Fruit fly (Drosophila melanogaster) whole organism, embryonic: ENCODE measurements around the gene Atg14.
A peak's percentile ranks its signal among the peaks of the same experiment; 100 is the strongest.

Experiments used
- Bteb2 ChIP-seq: fragments of 200-800 bp; sonication (Bioruptor generic); optimal IDR thresholded peaks from 2 replicates; lab custom pipeline; 2016; ENCODE audit warnings: missing biosample characterization, missing genetic modification characterization
- CG10267 ChIP-seq: fragments of 200-800 bp; sonication (Bioruptor generic); optimal IDR thresholded peaks from 2 replicates; lab custom pipeline; 2018; ENCODE audit warnings: missing biosample characterization, mild to moderate bottlenecking, missing genetic modification characterization, moderate library complexity
- CG10979 ChIP-seq: fragments of 200-800 bp; sonication (Bioruptor generic); optimal IDR thresholded peaks from 2 replicates; lab custom pipeline; 2018; ENCODE audit warnings: missing biosample characterization, mild to moderate bottlenecking, missing genetic modification characterization, moderate library complexity
- CG11085 ChIP-seq: fragments of 200-800 bp; sonication (Bioruptor generic); IDR thresholded peaks from 2 replicates; pipeline ENCODE4 v1.3.6; 2022; ENCODE audit warnings: missing biosample characterization, missing genetic modification characterization
- CG12071 ChIP-seq: fragments of 200-800 bp; sonication (Bioruptor generic); optimal IDR thresholded peaks from 3 replicates; lab custom pipeline; 2018; ENCODE audit warnings: missing biosample characterization, mild to moderate bottlenecking, missing genetic modification characterization
- CG12659 ChIP-seq: fragments of 200-800 bp; sonication (Bioruptor generic); optimal IDR thresholded peaks from 3 replicates; lab custom pipeline; 2017; ENCODE audit warnings: mild to moderate bottlenecking, missing biosample characterization, missing genetic modification reagents, missing genetic modification characterization
- CG12769 ChIP-seq: fragments of 200-800 bp; sonication (Bioruptor generic); optimal IDR thresholded peaks from 2 replicates; lab custom pipeline; 2019; ENCODE audit warnings: missing biosample characterization, mild to moderate bottlenecking, missing genetic modification characterization, moderate library complexity
- CG15601 ChIP-seq: fragments of 200-800 bp; sonication (Bioruptor generic); optimal IDR thresholded peaks from 3 replicates; lab custom pipeline; 2019; ENCODE audit warnings: missing biosample characterization, mild to moderate bottlenecking, missing genetic modification characterization, moderate library complexity
- CG17186 ChIP-seq: fragments of 200-800 bp; sonication (Bioruptor generic); optimal IDR thresholded peaks from 3 replicates; lab custom pipeline; 2017; ENCODE audit warnings: missing biosample characterization, missing genetic modification reagents, missing genetic modification characterization
- CG18011 ChIP-seq: fragments of 200-800 bp; sonication (Bioruptor generic); optimal IDR thresholded peaks from 2 replicates; lab custom pipeline; 2017; ENCODE audit warnings: missing biosample characterization, missing genetic modification characterization, mild to moderate bottlenecking, moderate library complexity, missing genotype
- CG18619 ChIP-seq: fragments of 200-800 bp; sonication (Bioruptor generic); optimal IDR thresholded peaks from 3 replicates; lab custom pipeline; 2017; ENCODE audit warnings: missing biosample characterization, mild to moderate bottlenecking, missing genetic modification characterization
- CG33213 ChIP-seq: fragments of 200-800 bp; sonication (Bioruptor generic); optimal IDR thresholded peaks from 3 replicates; lab custom pipeline; 2016; ENCODE audit warnings: missing biosample characterization, missing genetic modification characterization
- CG34422 ChIP-seq: fragments of 200-800 bp; sonication (Bioruptor generic); IDR thresholded peaks from 3 replicates; pipeline ENCODE4 v1.3.6; 2022; ENCODE audit warnings: missing biosample characterization, missing genetic modification characterization
- CG4617 ChIP-seq: fragments of 200-800 bp; sonication (Bioruptor generic); optimal IDR thresholded peaks from 3 replicates; lab custom pipeline; 2016; ENCODE audit warnings: missing biosample characterization, missing genetic modification characterization, borderline replicate concordance
- CG7786 ChIP-seq: fragments of 200-800 bp; sonication (Bioruptor generic); optimal IDR thresholded peaks from 2 replicates; lab custom pipeline; 2016; ENCODE audit warnings: missing biosample characterization, missing genetic modification characterization
- CG8924 ChIP-seq: fragments of 200-800 bp; optimal IDR thresholded peaks from 3 replicates; lab custom pipeline; 2019; ENCODE audit warnings: missing biosample characterization, mild to moderate bottlenecking, missing genetic modification characterization, moderate library complexity
- CG9876 ChIP-seq: fragments of 200-800 bp; sonication (Bioruptor generic); optimal IDR thresholded peaks from 2 replicates; lab custom pipeline; 2016; ENCODE audit warnings: missing biosample characterization, missing genetic modification characterization
- CG9932 ChIP-seq: fragments of 200-800 bp; sonication (Bioruptor generic); IDR thresholded peaks from 2 replicates; pipeline ENCODE4 v1.3.6; 2022; ENCODE audit warnings: missing biosample characterization, missing genetic modification characterization
- Chrac-16 ChIP-seq: fragments of 200-800 bp; sonication (Bioruptor generic); optimal IDR thresholded peaks from 3 replicates; lab custom pipeline; 2016; ENCODE audit warnings: missing biosample characterization, missing genetic modification characterization
- Dp ChIP-seq: fragments of 200-800 bp; sonication (Bioruptor generic); optimal IDR thresholded peaks from 2 replicates; lab custom pipeline; 2018; ENCODE audit warnings: missing biosample characterization, mild to moderate bottlenecking, missing genetic modification characterization, moderate library complexity
- Dref ChIP-seq: fragments of 200-800 bp; sonication (Bioruptor generic); IDR thresholded peaks from 2 replicates; pipeline ENCODE4 v1.3.6; 2022; ENCODE audit warnings: missing biosample characterization, missing genetic modification characterization
- Fer1 ChIP-seq: fragments of 200-800 bp; sonication (Bioruptor generic); optimal IDR thresholded peaks from 2 replicates; lab custom pipeline; 2017; ENCODE audit warnings: missing biosample characterization, mild to moderate bottlenecking, missing genetic modification characterization
- Fer3 ChIP-seq: fragments of 200-800 bp; sonication (Bioruptor generic); optimal IDR thresholded peaks from 2 replicates; lab custom pipeline; 2018; ENCODE audit warnings: missing biosample characterization, mild to moderate bottlenecking, missing genetic modification characterization, moderate library complexity
- HHEX ChIP-seq: fragments of 200-800 bp; sonication (Bioruptor generic); optimal IDR thresholded peaks from 3 replicates; lab custom pipeline; 2017; ENCODE audit warnings: missing biosample characterization, mild to moderate bottlenecking, missing genetic modification characterization, missing genetic modification reagents
- HLH4C ChIP-seq: fragments of 200-800 bp; sonication (Bioruptor generic); IDR thresholded peaks from 3 replicates; pipeline ENCODE4 v1.3.6; 2022; ENCODE audit warnings: missing biosample characterization, missing genetic modification characterization; ENCODE audit not compliant: partially characterized antibody
- Hsf ChIP-seq: fragments of 200-800 bp; sonication (Bioruptor generic); optimal IDR thresholded peaks from 3 replicates; lab custom pipeline; 2016; ENCODE audit warnings: missing biosample characterization, missing genetic modification characterization
- MESR4 ChIP-seq: fragments of 200-800 bp; sonication (Bioruptor generic); optimal IDR thresholded peaks from 2 replicates; lab custom pipeline; 2018; ENCODE audit warnings: missing biosample characterization, mild to moderate bottlenecking, missing genetic modification characterization, moderate library complexity
- Nf-YB ChIP-seq: fragments of 200-800 bp; sonication (Bioruptor generic); optimal IDR thresholded peaks from 3 replicates; lab custom pipeline; 2019; ENCODE audit warnings: missing biosample characterization, mild to moderate bottlenecking, missing genetic modification characterization, moderate library complexity
- Sin3A ChIP-seq: fragments of >200 bp; optimal IDR thresholded peaks from 2 replicates; lab custom pipeline; 2018
- Xrp1 ChIP-seq: fragments of 200-800 bp; sonication (Bioruptor generic); IDR thresholded peaks from 2 replicates; pipeline ENCODE4 v1.3.6; 2022; ENCODE audit warnings: missing biosample characterization, missing genetic modification characterization
- az2 ChIP-seq: fragments of 200-800 bp; sonication (Bioruptor generic); optimal IDR thresholded peaks from 3 replicates; lab custom pipeline; 2016; ENCODE audit warnings: missing biosample characterization, missing genetic modification characterization
- corto ChIP-seq: fragments of 200-800 bp; sonication (Bioruptor generic); optimal IDR thresholded peaks from 2 replicates; lab custom pipeline; 2016; ENCODE audit warnings: missing biosample characterization, mild to moderate bottlenecking, missing genetic modification characterization, moderate library complexity
- dysf ChIP-seq: fragments of 200-800 bp; sonication (Bioruptor generic); IDR thresholded peaks from 3 replicates; pipeline ENCODE4 v1.3.6; 2022; ENCODE audit warnings: missing biosample characterization, missing genetic modification characterization
- esg ChIP-seq: fragments of 200-800 bp; sonication (Bioruptor generic); conservative IDR thresholded peaks from 2 replicates; pipeline ENCODE4 v1.3.6; 2022; ENCODE audit warnings: missing biosample characterization, missing genetic modification characterization
- ewg ChIP-seq: fragments of 200-800 bp; sonication (Bioruptor generic); optimal IDR thresholded peaks from 3 replicates; lab custom pipeline; 2017; ENCODE audit warnings: mild to moderate bottlenecking, missing biosample characterization, missing genetic modification reagents, missing genetic modification characterization
- gt ChIP-seq: fragments of 200-800 bp; sonication (Bioruptor generic); IDR thresholded peaks from 2 replicates; pipeline ENCODE4 v1.3.6; 2022; ENCODE audit warnings: missing biosample characterization, missing genetic modification characterization
- her ChIP-seq: fragments of 200-800 bp; sonication (Bioruptor generic); optimal IDR thresholded peaks from 2 replicates; lab custom pipeline; 2016; ENCODE audit warnings: missing biosample characterization, missing genetic modification characterization
- nerfin-1 ChIP-seq: fragments of 200-800 bp; sonication (Bioruptor generic); optimal IDR thresholded peaks from 3 replicates; lab custom pipeline; 2019; ENCODE audit warnings: missing biosample characterization, mild to moderate bottlenecking, missing genetic modification characterization, moderate library complexity
- nerfin-2 ChIP-seq: fragments of 200-800 bp; sonication (Bioruptor generic); IDR thresholded peaks from 2 replicates; pipeline ENCODE4 v1.3.6; 2022; ENCODE audit warnings: missing biosample characterization, missing genetic modification characterization; ENCODE audit not compliant: partially characterized antibody
- pnt ChIP-seq: fragments of 200-800 bp; sonication (Bioruptor generic); optimal IDR thresholded peaks from 3 replicates; lab custom pipeline; 2016; ENCODE audit warnings: missing biosample characterization, missing genetic modification characterization
- pzg ChIP-seq: fragments of 200-800 bp; sonication (Bioruptor generic); optimal IDR thresholded peaks from 3 replicates; lab custom pipeline; 2018; ENCODE audit warnings: missing biosample characterization, mild to moderate bottlenecking, missing genetic modification characterization, moderate library complexity
- sob ChIP-seq: fragments of 200-800 bp; sonication (Bioruptor generic); IDR thresholded peaks from 2 replicates; pipeline ENCODE4 v1.3.6; 2022; ENCODE audit warnings: missing biosample characterization, missing genetic modification characterization
- sug ChIP-seq: fragments of 200-800 bp; optimal IDR thresholded peaks from 2 replicates; lab custom pipeline; 2019; ENCODE audit warnings: missing biosample characterization, mild to moderate bottlenecking, missing genetic modification characterization, moderate library complexity
- tin ChIP-seq: fragments of 200-800 bp; sonication (Bioruptor generic); optimal IDR thresholded peaks from 3 replicates; lab custom pipeline; 2016; ENCODE audit warnings: missing biosample characterization, missing genetic modification characterization
- trh ChIP-seq: fragments of 200-800 bp; sonication (Bioruptor generic); optimal IDR thresholded peaks from 2 replicates; lab custom pipeline; 2016; ENCODE audit warnings: missing biosample characterization, missing genetic modification characterization
- tup ChIP-seq: fragments of 200-800 bp; sonication (Bioruptor generic); optimal IDR thresholded peaks from 2 replicates; lab custom pipeline; 2016; ENCODE audit warnings: missing biosample characterization, mild to moderate bottlenecking, missing genetic modification characterization, moderate library complexity
- unpg ChIP-seq: fragments of 200-800 bp; sonication (Bioruptor generic); optimal IDR thresholded peaks from 3 replicates; lab custom pipeline; 2018; ENCODE audit warnings: missing biosample characterization, mild to moderate bottlenecking, missing genetic modification characterization, moderate library complexity
- vfl ChIP-seq: fragments of 200-800 bp; sonication (Bioruptor generic); optimal IDR thresholded peaks from 2 replicates; lab custom pipeline; 2016; ENCODE audit warnings: missing biosample characterization, missing genetic modification characterization
- vnd ChIP-seq: fragments of 200-800 bp; sonication (Bioruptor generic); IDR thresholded peaks from 3 replicates; pipeline ENCODE4 v1.3.6; 2022; ENCODE audit warnings: missing biosample characterization, missing genetic modification characterization; ENCODE audit not compliant: partially characterized antibody
- vvl ChIP-seq: fragments of 200-800 bp; sonication (Bioruptor generic); IDR thresholded peaks from 2 replicates; pipeline ENCODE4 v1.3.6; 2022; ENCODE audit warnings: missing biosample characterization, missing genetic modification characterization

Gene Atg14

dm6 chr3R:29153197-29153644 is 37.0 kb downstream of the Atg14 start, which contains the start of the genes Slbp and Rpn2 (continued):
- TF ChIP-seq corto, result no peak
- peak; percentile 41 for TF ChIP-seq her (GFP tag; lab: Kevin White, UChicago)
- TF ChIP-seq CG4617 (GFP tag; lab: Kevin White, UChicago), result peak; percentile 89
- TF ChIP-seq pzg (GFP tag; lab: Kevin White, UChicago), result peak; percentile 98
- TF ChIP-seq vvl (GFP tag; lab: Robert Waterston, UW), result peak; percentile 62; the same call in 1 of the 2 replicates
- peak; percentile 90 for TF ChIP-seq CG17186
- peak; percentile 15 for TF ChIP-seq Bteb2 (GFP tag; lab: Kevin White, UChicago)
- no peak for TF ChIP-seq Nf-YB (GFP tag; lab: Kevin White, UChicago)
- TF ChIP-seq CG7786 (GFP tag; lab: Kevin White, UChicago), result peak; percentile 55
- peak; percentile 64 for TF ChIP-seq Hsf (GFP tag; lab: Kevin White, UChicago)
- TF ChIP-seq HLH4C (GFP tag; lab: Robert Waterston, UW), result peak; percentile 89
- TF ChIP-seq dysf (GFP tag; lab: Robert Waterston, UW), result 0 out of 3 replicates have a peak, but pooled peaks have one; percentile 13
- TF ChIP-seq CG9876 (GFP tag; lab: Kevin White, UChicago), result peak; percentile 7
- TF ChIP-seq CG10979, result peak; percentile 13
- TF ChIP-seq CG12071, result no peak
- TF ChIP-seq az2, result peak; percentile 5
- peak; percentile 68 for TF ChIP-seq Fer1 (GFP tag; lab: Kevin White, UChicago)
- TF ChIP-seq nerfin-2 (GFP tag; lab: Robert Waterston, UW), result peak; percentile 79
- TF ChIP-seq ewg (GFP tag; lab: Kevin White, UChicago), result peak; percentile 74
- peak; percentile 30 for TF ChIP-seq CG18011
- TF ChIP-seq Dref (GFP tag; lab: Robert Waterston, UW), result peak; percentile 88
- peak; percentile 87 for TF ChIP-seq vnd (GFP tag; lab: Robert Waterston, UW)
- TF ChIP-seq Xrp1, result no peak
- TF ChIP-seq sug, result peak; percentile 42
- TF ChIP-seq tin, result peak; percentile 20
- TF ChIP-seq Chrac-16 (GFP tag; lab: Kevin White, UChicago), result peak; percentile 10
- peak; percentile 62 for TF ChIP-seq sob (GFP tag; lab: Robert Waterston, UW)
- TF ChIP-seq CG33213 (GFP tag; lab: Kevin White, UChicago), result peak; percentile 67
- TF ChIP-seq trh (GFP tag; lab: Kevin White, UChicago), result no peak
- TF ChIP-seq CG18619 (GFP tag; lab: Kevin White, UChicago), result no peak
- no peak for TF ChIP-seq esg (GFP tag; lab: Robert Waterston, UW)
- peak; percentile 1 for TF ChIP-seq HHEX (GFP tag; lab: Kevin White, UChicago)
- TF ChIP-seq CG34422 (GFP tag; lab: Robert Waterston, UW), result peak; percentile 47; the same call in 2 of the 3 replicates
- peak; percentile 18; the same call in 1 of the 2 replicates for TF ChIP-seq CG11085
- peak; percentile 74 for TF ChIP-seq Dp
- TF ChIP-seq CG8924 (tag; lab: Kevin White, UChicago), result peak; percentile 49
- TF ChIP-seq vfl (GFP tag; lab: Kevin White, UChicago), result peak; percentile 45
- peak; percentile 17 for TF ChIP-seq Fer3 (tag; lab: Kevin White, UChicago)
- TF ChIP-seq CG12769 (tag; lab: Kevin White, UChicago), result peak; percentile 58
- TF ChIP-seq CG12659 (GFP tag; lab: Kevin White, UChicago), result peak; percentile 82
- peak; percentile 39 for TF ChIP-seq unpg (GFP tag; lab: Kevin White, UChicago)
- peak; percentile 10 for TF ChIP-seq CG15601 (tag; lab: Kevin White, UChicago)
- no peak for TF ChIP-seq gt (GFP tag; lab: Robert Waterston, UW)
- TF ChIP-seq Sin3A (lab: Kevin White, UChicago), result peak; percentile 98
- TF ChIP-seq tup (GFP tag; lab: Kevin White, UChicago), result no peak
- TF ChIP-seq pnt (GFP tag; lab: Kevin White, UChicago), result no peak
- TF ChIP-seq nerfin-1 (tag; lab: Kevin White, UChicago), result peak; percentile 29
- peak; percentile 74 for TF ChIP-seq CG9932 (GFP tag; lab: Robert Waterston, UW)
- peak; percentile 58 for TF ChIP-seq MESR4 (GFP tag; lab: Kevin White, UChicago)
- TF ChIP-seq CG10267, result peak; percentile 99
